Worm (Caenorhabditis elegans): ENCODE measurements around the gene oac-50.

DNA sequence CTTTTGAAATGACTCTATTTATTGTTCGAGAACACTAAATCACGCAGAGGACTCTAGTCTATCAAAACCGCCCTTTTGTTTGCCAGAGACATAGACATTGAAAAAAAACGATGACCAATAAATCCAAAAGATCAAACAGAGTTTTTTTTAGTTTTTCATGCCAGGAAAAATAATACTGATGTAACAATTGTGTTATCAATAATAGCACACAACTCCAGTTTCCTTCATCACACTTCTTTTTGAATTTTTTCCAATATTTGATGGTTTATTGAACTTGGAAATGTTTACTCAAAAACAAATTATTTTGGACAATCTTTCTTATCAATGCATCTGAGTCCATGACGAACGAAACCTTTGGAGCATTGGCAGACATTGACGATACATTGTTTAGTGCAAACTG lies 19.4 kb downstream of the oac-50 start, which contains the start of gene C25E10.8:
- TF ChIP-seq snpc-1.2 (GFP tag; IDR thresholded peaks at IDR 0.05), result no peak
- no peak for TF ChIP-seq nhr-48 (tag; optimal IDR thresholded peaks at IDR 0.05)
- TF ChIP-seq lin-38 (GFP tag; IDR thresholded peaks at IDR 0.05), result no peak
- no peak for TF ChIP-seq ama-1 (optimal IDR thresholded peaks at IDR 0.05)
- no peak for TF ChIP-seq ZK546.5 (tag; optimal IDR thresholded peaks at IDR 0.05)
- no peak for TF ChIP-seq hlh-11 (tag; optimal IDR thresholded peaks at IDR 0.05)
- no peak for TF ChIP-seq skn-1 (tag; optimal IDR thresholded peaks at IDR 0.05)
- no peak for TF ChIP-seq ZK337.2 (GFP tag; IDR thresholded peaks at IDR 0.05)
- no peak for TF ChIP-seq ceh-82 (tag; optimal IDR thresholded peaks at IDR 0.05)
- TF ChIP-seq unc-62 (GFP tag; optimal IDR thresholded peaks at IDR 0.05 in 1 of 2), result no peak
- no peak for TF ChIP-seq unc-62 (tag; optimal IDR thresholded peaks at IDR 0.05)
- no peak for TF ChIP-seq dpl-1 (GFP tag; optimal IDR thresholded peaks at IDR 0.05)
- no peak for TF ChIP-seq lin-13 (GFP tag; optimal IDR thresholded peaks at IDR 0.05)
- no peak for TF ChIP-seq nhr-76 (tag; optimal IDR thresholded peaks at IDR 0.05)
